Fruit fly (Drosophila melanogaster) whole organism, embryonic: ENCODE results near the gene CG18281.

Experiments
- Aef1 ChIP-seq: fragments of 200-800 bp; sonication (Bioruptor generic); IDR thresholded peaks from 3 replicates; pipeline ENCODE4 v1.3.6; 2022; ENCODE audit warnings: missing biosample characterization, missing genetic modification characterization
- Atf6 ChIP-seq: fragments of 200-800 bp; sonication (Bioruptor generic); IDR thresholded peaks from 2 replicates; pipeline ENCODE4 v1.3.6; 2022; ENCODE audit warnings: missing biosample characterization, missing genetic modification characterization
- Bdp1 ChIP-seq: fragments of 200-800 bp; sonication (Bioruptor generic); optimal IDR thresholded peaks from 3 replicates; lab custom pipeline; 2016; ENCODE audit warnings: missing biosample characterization, missing genetic modification characterization
- CG10267 ChIP-seq: fragments of 200-800 bp; sonication (Bioruptor generic); optimal IDR thresholded peaks from 2 replicates; lab custom pipeline; 2018; ENCODE audit warnings: missing biosample characterization, mild to moderate bottlenecking, missing genetic modification characterization, moderate library complexity
- CG11398 ChIP-seq: fragments of 200-800 bp; sonication (Bioruptor generic); optimal IDR thresholded peaks from 2 replicates; lab custom pipeline; 2016; ENCODE audit warnings: missing biosample characterization, missing genetic modification characterization
- CG12071 ChIP-seq: fragments of 200-800 bp; sonication (Bioruptor generic); optimal IDR thresholded peaks from 3 replicates; lab custom pipeline; 2018; ENCODE audit warnings: missing biosample characterization, mild to moderate bottlenecking, missing genetic modification characterization
- CG12236 ChIP-seq: fragments of 200-800 bp; sonication (Bioruptor generic); optimal IDR thresholded peaks from 2 replicates; lab custom pipeline; 2016; ENCODE audit warnings: missing biosample characterization, missing genetic modification characterization
- CG13123 ChIP-seq: fragments of 200-800 bp; sonication (Bioruptor generic); optimal IDR thresholded peaks from 2 replicates; lab custom pipeline; 2016; ENCODE audit warnings: missing biosample characterization, missing genetic modification characterization
- CG31224 ChIP-seq: fragments of 200-800 bp; sonication (Bioruptor generic); IDR thresholded peaks from 2 replicates; pipeline ENCODE4 v1.3.6; 2022; ENCODE audit warnings: missing biosample characterization, missing genetic modification characterization
- CG34422 ChIP-seq: fragments of 200-800 bp; sonication (Bioruptor generic); IDR thresholded peaks from 3 replicates; pipeline ENCODE4 v1.3.6; 2022; ENCODE audit warnings: missing biosample characterization, missing genetic modification characterization
- CG4360 ChIP-seq: fragments of 200-800 bp; sonication (Bioruptor generic); IDR thresholded peaks from 2 replicates; pipeline ENCODE4 v1.3.6; 2022; ENCODE audit warnings: missing biosample characterization, missing genetic modification characterization
- CG6254 ChIP-seq: fragments of 200-800 bp; sonication (Bioruptor generic); optimal IDR thresholded peaks from 3 replicates; lab custom pipeline; 2017; ENCODE audit warnings: mild to moderate bottlenecking, missing biosample characterization, missing genetic modification reagents, missing genetic modification characterization
- CG6272 ChIP-seq: fragments of 200-800 bp; sonication (Bioruptor generic); IDR thresholded peaks from 2 replicates; pipeline ENCODE4 v1.3.6; 2022; ENCODE audit warnings: missing biosample characterization, missing genetic modification characterization
- CG6683 ChIP-seq: fragments of 200-800 bp; sonication (Bioruptor generic); optimal IDR thresholded peaks from 2 replicates; lab custom pipeline; 2017; ENCODE audit warnings: missing biosample characterization, mild to moderate bottlenecking, missing genetic modification characterization, missing genetic modification reagents
- CG8359 ChIP-seq: fragments of 200-800 bp; sonication (Bioruptor generic); optimal IDR thresholded peaks from 2 replicates; lab custom pipeline; 2017; ENCODE audit warnings: missing biosample characterization, mild to moderate bottlenecking, missing genetic modification characterization, borderline replicate concordance
- CG8388 ChIP-seq: fragments of 200-800 bp; sonication (Bioruptor generic); optimal IDR thresholded peaks from 2 replicates; lab custom pipeline; 2019; ENCODE audit warnings: missing biosample characterization, mild to moderate bottlenecking, missing genetic modification characterization, moderate library complexity
- CG9817 ChIP-seq: fragments of 200-800 bp; sonication (Bioruptor generic); optimal IDR thresholded peaks from 2 replicates; lab custom pipeline; 2018; ENCODE audit warnings: missing biosample characterization, mild to moderate bottlenecking, missing genetic modification characterization, moderate library complexity
- Deaf1 ChIP-seq: fragments of 200-800 bp; optimal IDR thresholded peaks from 3 replicates; lab custom pipeline; 2019; ENCODE audit warnings: missing biosample characterization, mild to moderate bottlenecking, missing genetic modification characterization, moderate library complexity
- Dp ChIP-seq: fragments of 200-800 bp; sonication (Bioruptor generic); optimal IDR thresholded peaks from 2 replicates; lab custom pipeline; 2018; ENCODE audit warnings: missing biosample characterization, mild to moderate bottlenecking, missing genetic modification characterization, moderate library complexity
- Dref ChIP-seq: fragments of 200-800 bp; sonication (Bioruptor generic); IDR thresholded peaks from 2 replicates; pipeline ENCODE4 v1.3.6; 2022; ENCODE audit warnings: missing biosample characterization, missing genetic modification characterization
- Elba2 ChIP-seq: fragments of 200-800 bp; sonication (Bioruptor generic); optimal IDR thresholded peaks from 3 replicates; lab custom pipeline; 2016; ENCODE audit warnings: missing biosample characterization, missing genetic modification characterization
- Fer2 ChIP-seq: fragments of 200-800 bp; sonication (Bioruptor generic); optimal IDR thresholded peaks from 2 replicates; lab custom pipeline; 2018; ENCODE audit warnings: missing biosample characterization, mild to moderate bottlenecking, missing genetic modification characterization, moderate library complexity
- Hmr ChIP-seq: fragments of 200-800 bp; sonication (Bioruptor generic); optimal IDR thresholded peaks from 3 replicates; lab custom pipeline; 2017; ENCODE audit warnings: mild to moderate bottlenecking, missing biosample characterization, missing genetic modification reagents, missing genetic modification characterization
- Hr78 ChIP-seq, 2 experiments: fragments of 200-800 bp in 1 of 2; fragments of >200 bp in 1 of 2; sonication (Bioruptor generic) in 1 of 2; optimal IDR thresholded peaks; 2 replicates each; lab custom pipeline; 2017 to 2019; ENCODE audit warnings: missing biosample characterization in 2 of 2, missing genetic modification characterization in 2 of 2, mild to moderate bottlenecking in 1 of 2, moderate library complexity in 1 of 2
- MESR4 ChIP-seq: fragments of 200-800 bp; sonication (Bioruptor generic); optimal IDR thresholded peaks from 2 replicates; lab custom pipeline; 2018; ENCODE audit warnings: missing biosample characterization, mild to moderate bottlenecking, missing genetic modification characterization, moderate library complexity
- NFAT ChIP-seq: fragments of 200-800 bp; sonication (Bioruptor generic); IDR thresholded peaks from 2 replicates; pipeline ENCODE4 v1.3.6; 2022; ENCODE audit warnings: missing biosample characterization, missing genetic modification characterization
- Trl ChIP-seq, 3 experiments: fragments of >200 bp in 2 of 3; fragments of 200-800 bp in 1 of 3; sonication (Bioruptor generic) in 1 of 3; optimal IDR thresholded peaks; 2 replicates in 1 of 3; 3 replicates in 2 of 3; lab custom pipeline; 2016 to 2017; ENCODE audit warnings: missing biosample characterization in 1 of 3, missing genetic modification characterization in 1 of 3
- ap ChIP-seq: fragments of 200-800 bp; sonication (Bioruptor generic); IDR thresholded peaks from 2 replicates; pipeline ENCODE4 v1.3.6; 2022; ENCODE audit warnings: missing biosample characterization, missing genetic modification characterization
- chn ChIP-seq: fragments of 200-800 bp; sonication (Bioruptor generic); optimal IDR thresholded peaks from 2 replicates; lab custom pipeline; 2016; ENCODE audit warnings: missing biosample characterization, missing genetic modification characterization
- corto ChIP-seq: fragments of 200-800 bp; sonication (Bioruptor generic); optimal IDR thresholded peaks from 2 replicates; lab custom pipeline; 2016; ENCODE audit warnings: missing biosample characterization, mild to moderate bottlenecking, missing genetic modification characterization, moderate library complexity
- disco-r ChIP-seq: fragments of 200-800 bp; sonication (Bioruptor generic); optimal IDR thresholded peaks from 2 replicates; lab custom pipeline; 2016; ENCODE audit warnings: missing biosample characterization, missing genetic modification characterization
- dysf ChIP-seq: fragments of 200-800 bp; sonication (Bioruptor generic); IDR thresholded peaks from 3 replicates; pipeline ENCODE4 v1.3.6; 2022; ENCODE audit warnings: missing biosample characterization, missing genetic modification characterization
- ems ChIP-seq: fragments of 200-800 bp; sonication (Bioruptor generic); optimal IDR thresholded peaks from 3 replicates; lab custom pipeline; 2016; ENCODE audit warnings: missing biosample characterization, missing genetic modification characterization
- eve ChIP-seq, 2 experiments: fragments of >200 bp; optimal IDR thresholded peaks; 2 replicates each; lab custom pipeline; 2017; ENCODE audit warnings: missing biosample characterization in 2 of 2, missing genetic modification characterization in 2 of 2
- ewg ChIP-seq: fragments of 200-800 bp; sonication (Bioruptor generic); optimal IDR thresholded peaks from 3 replicates; lab custom pipeline; 2017; ENCODE audit warnings: mild to moderate bottlenecking, missing biosample characterization, missing genetic modification reagents, missing genetic modification characterization
- kay ChIP-seq: fragments of 200-800 bp; sonication (Bioruptor generic); optimal IDR thresholded peaks from 2 replicates; lab custom pipeline; 2016; ENCODE audit warnings: missing biosample characterization, missing genetic modification characterization
- lov ChIP-seq, 2 experiments: fragments of 200-800 bp in 1 of 2; fragments of >200 bp in 1 of 2; sonication (Bioruptor generic) in 1 of 2; IDR thresholded peaks in 1 of 2; optimal IDR thresholded peaks in 1 of 2; 2 replicates in 1 of 2; 3 replicates in 1 of 2; pipeline versions ENCODE4 v1.3.6 to Lab custom; 2017 to 2022; ENCODE audit warnings: missing biosample characterization in 1 of 2, missing genetic modification characterization in 1 of 2
- mirr ChIP-seq: fragments of 200-800 bp; sonication (Bioruptor generic); optimal IDR thresholded peaks from 3 replicates; lab custom pipeline; 2018; ENCODE audit warnings: missing biosample characterization, mild to moderate bottlenecking, missing genetic modification characterization
- p53 ChIP-seq: fragments of 200-800 bp; sonication (Bioruptor generic); optimal IDR thresholded peaks from 2 replicates; lab custom pipeline; 2016; ENCODE audit warnings: missing biosample characterization, missing genetic modification characterization
- pan ChIP-seq, 4 experiments: fragments of >200 bp in 3 of 4; fragments of 200-800 bp in 1 of 4; sonication (Bioruptor generic) in 1 of 4; optimal IDR thresholded peaks in 3 of 4; IDR thresholded peaks in 1 of 4; 2 replicates each; pipeline versions ENCODE4 v1.3.6 to Lab custom; 2017 to 2022; ENCODE audit warnings: missing biosample characterization in 2 of 4, missing genetic modification characterization in 2 of 4, mixed read lengths in 1 of 4
- pita ChIP-seq: fragments of 200-800 bp; sonication (Bioruptor generic); optimal IDR thresholded peaks from 2 replicates; lab custom pipeline; 2017; ENCODE audit warnings: missing biosample characterization, mild to moderate bottlenecking, missing genetic modification characterization
- prd ChIP-seq, 3 experiments: fragments of >200 bp in 2 of 3; fragments of 200-800 bp in 1 of 3; sonication (Bioruptor generic) in 1 of 3; optimal IDR thresholded peaks in 2 of 3; IDR thresholded peaks in 1 of 3; 2 replicates in 2 of 3; 3 replicates in 1 of 3; pipeline versions ENCODE4 v1.3.6 to Lab custom; 2017 to 2022; ENCODE audit warnings: missing biosample characterization in 1 of 3, missing genetic modification characterization in 1 of 3
- sim ChIP-seq: fragments of 200-800 bp; sonication (Bioruptor generic); IDR thresholded peaks from 2 replicates; pipeline ENCODE4 v1.3.6; 2022; ENCODE audit warnings: missing biosample characterization, missing genetic modification characterization
- slbo ChIP-seq: fragments of 200-800 bp; sonication (Bioruptor generic); IDR thresholded peaks from 2 replicates; pipeline ENCODE4 v1.3.6; 2022; ENCODE audit warnings: missing biosample characterization, missing genetic modification characterization
- sug ChIP-seq: fragments of 200-800 bp; optimal IDR thresholded peaks from 2 replicates; lab custom pipeline; 2019; ENCODE audit warnings: missing biosample characterization, mild to moderate bottlenecking, missing genetic modification characterization, moderate library complexity
- tx ChIP-seq: fragments of 200-800 bp; sonication (Bioruptor generic); optimal IDR thresholded peaks from 2 replicates; lab custom pipeline; 2016; ENCODE audit warnings: missing biosample characterization, missing genetic modification characterization
- unpg ChIP-seq: fragments of 200-800 bp; sonication (Bioruptor generic); optimal IDR thresholded peaks from 3 replicates; lab custom pipeline; 2018; ENCODE audit warnings: missing biosample characterization, mild to moderate bottlenecking, missing genetic modification characterization, moderate library complexity
- zf30C ChIP-seq: fragments of 200-800 bp; sonication (Bioruptor generic); optimal IDR thresholded peaks from 3 replicates; lab custom pipeline; 2018; ENCODE audit warnings: missing biosample characterization, mild to moderate bottlenecking, missing genetic modification characterization

CG18281 gene

DNA sequence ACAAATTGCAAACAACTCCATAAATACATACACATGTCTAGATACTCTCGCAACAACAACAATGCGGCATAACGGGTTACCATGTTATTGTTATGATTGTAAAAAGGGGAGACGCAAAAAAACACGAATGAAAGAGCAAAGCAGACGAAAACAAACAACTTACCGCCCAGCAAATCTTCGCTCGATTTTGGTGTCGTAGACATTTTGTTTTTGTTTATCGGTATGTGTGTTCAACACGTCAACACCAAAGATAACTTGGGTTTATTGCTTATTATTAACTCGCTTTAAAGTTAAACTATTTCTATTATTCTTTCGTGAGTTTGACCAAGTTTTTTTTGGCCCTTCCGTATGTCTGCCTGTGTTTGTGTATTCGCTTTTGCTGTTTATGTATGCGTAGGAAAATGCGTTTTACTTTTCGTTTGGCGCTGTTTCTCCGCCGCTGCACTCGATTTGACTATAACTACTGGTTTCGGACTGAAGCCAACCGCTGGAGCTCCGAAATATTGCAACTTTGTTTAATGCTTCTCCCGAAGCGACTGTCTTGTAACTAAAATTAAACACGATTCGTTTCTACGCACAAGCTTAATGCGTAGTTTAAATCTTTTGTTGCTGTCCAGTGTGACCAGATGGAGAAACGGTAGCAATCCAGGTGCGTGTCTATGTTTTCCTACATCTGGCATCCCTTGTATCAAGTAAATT, 19.3 kb downstream of the CG18281 start, which contains the start of gene BNIP3 (continued):
- TF ChIP-seq lov (optimal IDR thresholded peaks at IDR 0.05; lab: Kevin White, UChicago), result no peak
- no peak for TF ChIP-seq lov (GFP tag; IDR thresholded peaks at IDR 0.05; lab: Robert Waterston, UW)
- TF ChIP-seq CG10267 (tag; lab: Kevin White, UChicago), result peak; percentile 27
- TF ChIP-seq CG8359 (GFP tag; lab: Kevin White, UChicago), result no peak
- peak; percentile 23; the same call in 1 of the 3 replicates for TF ChIP-seq CG34422 (GFP tag; lab: Robert Waterston, UW)
- TF ChIP-seq CG12071, result no peak
- no peak for TF ChIP-seq CG11398 (GFP tag; lab: Kevin White, UChicago)
- no peak for TF ChIP-seq Fer2 (tag; lab: Kevin White, UChicago)
- peak; percentile 72 for TF ChIP-seq CG4360 (GFP tag; lab: Robert Waterston, UW)
- peak; percentile 84 for TF ChIP-seq MESR4 (GFP tag; lab: Kevin White, UChicago)
- TF ChIP-seq zf30C, result no peak
- TF ChIP-seq CG31224, result no peak
- TF ChIP-seq pan (optimal IDR thresholded peaks at IDR 0.05; lab: Kevin White, UChicago), result no peak
- no peak for TF ChIP-seq pan (GFP tag; optimal IDR thresholded peaks at IDR 0.05 in 1 of 2, IDR thresholded peaks at IDR 0.05 in 1 of 2)
- peak in 1 of 2 experiments; percentile 68 for TF ChIP-seq eve (GFP tag; optimal IDR thresholded peaks at IDR 0.05; lab: Kevin White, UChicago)
- no peak for TF ChIP-seq CG6272
- no peak for TF ChIP-seq ap (GFP tag; lab: Robert Waterston, UW)
- no peak for TF ChIP-seq kay (GFP tag; lab: Kevin White, UChicago)
- TF ChIP-seq disco-r (GFP tag; lab: Kevin White, UChicago), result no peak
- TF ChIP-seq Trl (optimal IDR thresholded peaks at IDR 0.05; lab: Kevin White, UChicago), result no peak
- TF ChIP-seq Trl (GFP tag; optimal IDR thresholded peaks at IDR 0.05; lab: Kevin White, UChicago), result no peak
- no peak for TF ChIP-seq CG13123 (GFP tag; lab: Kevin White, UChicago)
- TF ChIP-seq sim (GFP tag; lab: Robert Waterston, UW), result no peak
- TF ChIP-seq Atf6 (GFP tag; lab: Robert Waterston, UW), result no peak
- no peak for TF ChIP-seq unpg (GFP tag; lab: Kevin White, UChicago)
- TF ChIP-seq ems (GFP tag; lab: Kevin White, UChicago), result no peak
- TF ChIP-seq CG6683, result no peak
- TF ChIP-seq Dp (GFP tag; lab: Kevin White, UChicago), result peak; percentile 78
- TF ChIP-seq Deaf1 (tag; lab: Kevin White, UChicago), result peak; percentile 66
- TF ChIP-seq prd (optimal IDR thresholded peaks at IDR 0.05; lab: Kevin White, UChicago), result no peak
- no peak for TF ChIP-seq prd (GFP tag; IDR thresholded peaks at IDR 0.05; lab: Robert Waterston, UW)
- TF ChIP-seq tx (GFP tag; lab: Kevin White, UChicago), result no peak
- TF ChIP-seq pita (GFP tag; lab: Kevin White, UChicago), result no peak
- no peak for TF ChIP-seq Dref
- TF ChIP-seq ewg (GFP tag; lab: Kevin White, UChicago), result no peak
- no peak for TF ChIP-seq Elba2 (GFP tag; lab: Kevin White, UChicago)
- no peak for TF ChIP-seq p53
- TF ChIP-seq chn (GFP tag; lab: Kevin White, UChicago), result no peak
- no peak for TF ChIP-seq CG12236
- TF ChIP-seq mirr (GFP tag; lab: Kevin White, UChicago), result peak; percentile 22
- no peak for TF ChIP-seq corto
- TF ChIP-seq CG6254, result no peak
- no peak for TF ChIP-seq slbo (GFP tag; lab: Robert Waterston, UW)
- peak; percentile 23; the same call in 1 of the 3 replicates for TF ChIP-seq Aef1 (GFP tag; lab: Robert Waterston, UW)
- TF ChIP-seq Hmr (GFP tag; lab: Kevin White, UChicago), result peak; percentile 24
- TF ChIP-seq CG8388 (GFP tag; lab: Kevin White, UChicago), result no peak
- no peak for TF ChIP-seq Bdp1 (GFP tag; lab: Kevin White, UChicago)
- TF ChIP-seq CG9817 (tag; lab: Kevin White, UChicago), result no peak
- no peak for TF ChIP-seq Hr78 (GFP tag; optimal IDR thresholded peaks at IDR 0.05; lab: Kevin White, UChicago)
- no peak for TF ChIP-seq sug (tag; lab: Kevin White, UChicago)
- no peak for TF ChIP-seq dysf (GFP tag; lab: Robert Waterston, UW)
- no peak for TF ChIP-seq NFAT (GFP tag; lab: Robert Waterston, UW)
